Worm (Caenorhabditis elegans): ENCODE measurements around the gene Y37D8A.3.

The Y37D8A.3 gene

ce11 chrIII:12822608-12823261, 6.4 kb upstream of the Y37D8A.3 start:
- TF ChIP-seq gei-17 (GFP tag; optimal IDR thresholded peaks at IDR 0.05) = no peak
- TF ChIP-seq nhr-120 (GFP tag; IDR thresholded peaks at IDR 0.05) = no peak

- TF ChIP-seq nhr-90 (tag; optimal IDR thresholded peaks at IDR 0.05) = no peak
- no peak for TF ChIP-seq rpc-1 (optimal IDR thresholded peaks at IDR 0.05)
- TF ChIP-seq rpc-1 (tag; optimal IDR thresholded peaks at IDR 0.05) = no peak
Observed at ce11 chrIII:12831696-12832095, 2.5 kb downstream of the Y37D8A.3 start.

- peak; percentile 43 for TF ChIP-seq nhr-80 (tag; optimal IDR thresholded peaks at IDR 0.05)
- no peak for TF ChIP-seq sea-2 (GFP tag; IDR thresholded peaks at IDR 0.05)
Observed at ce11 chrIII:12833079-12833478, 3.9 kb downstream of the Y37D8A.3 start.

ce11 chrIII:12836742-12837285, 7.6 kb downstream of the Y37D8A.3 start:
- TF ChIP-seq nfyb-1 (GFP tag; IDR thresholded peaks at IDR 0.05) (0 out of 2 replicates have a peak, but pooled peaks have one; percentile 7), Y53G8AR.9 (GFP tag; conservative IDR thresholded peaks at IDR 0.05) (no peak)

ce11 chrIII:12838299-12838698, 9.1 kb downstream of the Y37D8A.3 start:
- TF ChIP-seq F33H1.4 (GFP tag; IDR thresholded peaks at IDR 0.05) (no peak), nfyb-1 (GFP tag; IDR thresholded peaks at IDR 0.05) (peak; percentile 83)

ce11 chrIII:12838913-12839366, 9.8 kb downstream of the Y37D8A.3 start, which contains the start of gene Y37D8A.4:
TSS of gene Y37D8A.4 (minus strand) at chrIII:12838963.
- TF ChIP-seq bed-2 (GFP tag; IDR thresholded peaks at IDR 0.05) = no peak
- peak; percentile 59 for TF ChIP-seq attf-5 (GFP tag; optimal IDR thresholded peaks at IDR 0.05)
- TF ChIP-seq egrh-3 (GFP tag; IDR thresholded peaks at IDR 0.05) = peak; percentile 93
- no peak for TF ChIP-seq ceh-79 (tag; optimal IDR thresholded peaks at IDR 0.05)
- no peak for TF ChIP-seq F55B11.4 (tag; optimal IDR thresholded peaks at IDR 0.05; ENCODE audit: borderline replicate concordance, insufficient read depth)
- TF ChIP-seq somi-1 (GFP tag; optimal IDR thresholded peaks at IDR 0.05) = peak; percentile 67
- peak; percentile 57 for TF ChIP-seq nhr-80 (tag; optimal IDR thresholded peaks at IDR 0.05)
- peak; percentile 48 for TF ChIP-seq tbp1 (GFP tag; optimal IDR thresholded peaks at IDR 0.05)
- no peak for TF ChIP-seq cebp-1 (GFP tag; IDR thresholded peaks at IDR 0.05)
- peak; percentile 69 for TF ChIP-seq cebp-1 (tag; optimal IDR thresholded peaks at IDR 0.05)
- 0 out of 2 replicates have a peak, but pooled peaks have one; percentile 30 for TF ChIP-seq lin-26 (GFP tag; IDR thresholded peaks at IDR 0.05)
- peak; percentile 34 for TF ChIP-seq chd-7 (tag; optimal IDR thresholded peaks at IDR 0.05)
- TF ChIP-seq ztf-26 (tag; optimal IDR thresholded peaks at IDR 0.05) = peak; percentile 76
- TF ChIP-seq nfyb-1 (GFP tag; IDR thresholded peaks at IDR 0.05) = 0 out of 2 replicates have a peak, but pooled peaks have one; percentile 9
- peak; percentile 82 for TF ChIP-seq zfh-2 (GFP tag; conservative IDR thresholded peaks at IDR 0.05)
- no peak for TF ChIP-seq sdz-38 (tag; optimal IDR thresholded peaks at IDR 0.05)
- TF ChIP-seq lin-54 (GFP tag; optimal IDR thresholded peaks at IDR 0.05) = peak; percentile 23
- TF ChIP-seq ztf-22 (GFP tag; optimal IDR thresholded peaks at IDR 0.05) = peak; percentile 44
- TF ChIP-seq hmg-1.2 (GFP tag; IDR thresholded peaks at IDR 0.05) = peak; percentile 40; the same call in 1 of the 2 replicates
- no peak for TF ChIP-seq gei-17 (GFP tag; optimal IDR thresholded peaks at IDR 0.05)

- TF ChIP-seq efl-1 (GFP tag; optimal IDR thresholded peaks at IDR 0.05) = peak; percentile 50
- TF ChIP-seq Y53F4B.3 (GFP tag; IDR thresholded peaks at IDR 0.05) = no peak
- no peak for TF ChIP-seq cebp-2 (GFP tag; IDR thresholded peaks at IDR 0.05)
- peak; percentile 52; the same call in 1 of the 2 replicates for TF ChIP-seq madf-6 (GFP tag; IDR thresholded peaks at IDR 0.05)
- TF ChIP-seq aptf-2 (GFP tag; conservative IDR thresholded peaks at IDR 0.05) = peak; percentile 88
- TF ChIP-seq madf-8 (GFP tag; conservative IDR thresholded peaks at IDR 0.05) = 0 out of 2 replicates have a peak, but pooled peaks have one; percentile 11
Observed at ce11 chrIII:12840204-12840603, 11.0 kb downstream of the Y37D8A.3 start.

All from whole organism, young adult.